Fruit fly (Drosophila melanogaster) whole organism, embryonic: ENCODE data around the gene Obp93a.

ENCODE experiments used
- Awh ChIP-seq: fragments of 200-800 bp; sonication (Bioruptor generic); IDR thresholded peaks from 2 replicates; pipeline ENCODE4, ENCODE4 v1.3.6; 2022; ENCODE audit warnings: missing biosample characterization, missing genetic modification characterization
- Bgb ChIP-seq: fragments of 200-800 bp; sonication (Bioruptor generic); IDR thresholded peaks from 2 replicates; pipeline ENCODE4 v1.3.6; 2022; ENCODE audit warnings: missing biosample characterization, missing genetic modification characterization; ENCODE audit not compliant: partially characterized antibody
- Bteb2 ChIP-seq: fragments of 200-800 bp; sonication (Bioruptor generic); optimal IDR thresholded peaks from 2 replicates; lab custom pipeline; 2016; ENCODE audit warnings: missing biosample characterization, missing genetic modification characterization
- CG12744 ChIP-seq: fragments of 200-800 bp; sonication (Bioruptor generic); optimal IDR thresholded peaks from 2 replicates; lab custom pipeline; 2016; ENCODE audit warnings: missing biosample characterization, missing genetic modification characterization
- CG14050 ChIP-seq: fragments of 200-800 bp; sonication (Bioruptor generic); IDR thresholded peaks from 3 replicates; pipeline ENCODE4 v1.3.6; 2022; ENCODE audit warnings: missing biosample characterization, missing genetic modification characterization
- CG14965 ChIP-seq: fragments of 200-800 bp; sonication (Bioruptor generic); optimal IDR thresholded peaks from 2 replicates; lab custom pipeline; 2016; ENCODE audit warnings: missing biosample characterization, missing genetic modification characterization, borderline replicate concordance
- CG18262 ChIP-seq: fragments of 200-800 bp; optimal IDR thresholded peaks from 3 replicates; lab custom pipeline; 2019; ENCODE audit warnings: missing biosample characterization, mild to moderate bottlenecking, missing genetic modification characterization, moderate library complexity
- CG18764 ChIP-seq: fragments of 200-800 bp; sonication (Bioruptor generic); optimal IDR thresholded peaks from 3 replicates; lab custom pipeline; 2016; ENCODE audit warnings: missing biosample characterization, missing genetic modification characterization
- CG2129 ChIP-seq: fragments of 200-800 bp; sonication (Bioruptor generic); IDR thresholded peaks from 2 replicates; pipeline ENCODE4 v1.3.6; 2022; ENCODE audit warnings: missing biosample characterization, missing genetic modification characterization; ENCODE audit not compliant: partially characterized antibody
- CG2202 ChIP-seq: fragments of 200-800 bp; sonication (Bioruptor generic); optimal IDR thresholded peaks from 2 replicates; lab custom pipeline; 2018; ENCODE audit warnings: missing biosample characterization, mild to moderate bottlenecking, missing genetic modification characterization
- CG30020 ChIP-seq: fragments of 200-800 bp; optimal IDR thresholded peaks from 2 replicates; lab custom pipeline; 2019; ENCODE audit warnings: missing biosample characterization, mild to moderate bottlenecking, missing genetic modification characterization, moderate library complexity
- CG33557 ChIP-seq: fragments of 200-800 bp; sonication (Bioruptor generic); optimal IDR thresholded peaks from 2 replicates; lab custom pipeline; 2019; ENCODE audit warnings: missing biosample characterization, mild to moderate bottlenecking, missing genetic modification characterization, moderate library complexity
- CG4360 ChIP-seq: fragments of 200-800 bp; sonication (Bioruptor generic); IDR thresholded peaks from 2 replicates; pipeline ENCODE4 v1.3.6; 2022; ENCODE audit warnings: missing biosample characterization, missing genetic modification characterization
- CG4820 ChIP-seq: fragments of 200-800 bp; sonication (Bioruptor generic); optimal IDR thresholded peaks from 3 replicates; lab custom pipeline; 2016; ENCODE audit warnings: missing biosample characterization, missing genetic modification characterization
- CG6272 ChIP-seq: fragments of 200-800 bp; sonication (Bioruptor generic); IDR thresholded peaks from 2 replicates; pipeline ENCODE4 v1.3.6; 2022; ENCODE audit warnings: missing biosample characterization, missing genetic modification characterization
- CG8478 ChIP-seq: fragments of >200 bp; optimal IDR thresholded peaks from 2 replicates; lab custom pipeline; 2018
- CG9932 ChIP-seq: fragments of 200-800 bp; sonication (Bioruptor generic); IDR thresholded peaks from 2 replicates; pipeline ENCODE4 v1.3.6; 2022; ENCODE audit warnings: missing biosample characterization, missing genetic modification characterization
- CrebB ChIP-seq: fragments of 200-800 bp; sonication (Bioruptor generic); optimal IDR thresholded peaks from 3 replicates; lab custom pipeline; 2018; ENCODE audit warnings: missing biosample characterization, mild to moderate bottlenecking, missing genetic modification characterization
- D ChIP-seq, 2 experiments: fragments of 200-800 bp in 1 of 2; fragments of >200 bp in 1 of 2; sonication (Bioruptor generic) in 1 of 2; optimal IDR thresholded peaks; 2 replicates in 1 of 2; 3 replicates in 1 of 2; lab custom pipeline; 2017; ENCODE audit warnings: mild to moderate bottlenecking in 1 of 2, missing biosample characterization in 1 of 2, missing genetic modification characterization in 1 of 2, missing genetic modification reagents in 1 of 2
- Dip2 ChIP-seq: fragments of 200-800 bp; sonication (Bioruptor generic); IDR thresholded peaks from 2 replicates; pipeline ENCODE4 v1.3.6; 2022; ENCODE audit warnings: missing biosample characterization, missing genetic modification characterization
- Drgx ChIP-seq: fragments of 200-800 bp; sonication (Bioruptor generic); IDR thresholded peaks from 2 replicates; pipeline ENCODE4 v1.3.6; 2022; ENCODE audit warnings: missing biosample characterization, missing genetic modification characterization
- Hand ChIP-seq: fragments of 200-800 bp; sonication (Bioruptor generic); optimal IDR thresholded peaks from 2 replicates; lab custom pipeline; 2017; ENCODE audit warnings: mild to moderate bottlenecking, missing biosample characterization, missing genetic modification reagents, missing genetic modification characterization
- HmgZ ChIP-seq: fragments of 200-800 bp; sonication (Bioruptor generic); optimal IDR thresholded peaks from 2 replicates; lab custom pipeline; 2018; ENCODE audit warnings: missing biosample characterization, mild to moderate bottlenecking, missing genetic modification characterization
- Hr51 ChIP-seq, 2 experiments: fragments of 200-800 bp; sonication (Bioruptor generic); optimal IDR thresholded peaks; 2 replicates in 1 of 2; 3 replicates in 1 of 2; lab custom pipeline; 2016 to 2018; ENCODE audit warnings: missing biosample characterization in 2 of 2, missing genetic modification characterization in 2 of 2, mild to moderate bottlenecking in 1 of 2, moderate library complexity in 1 of 2
- NC2β ChIP-seq: fragments of 200-800 bp; sonication (Bioruptor generic); optimal IDR thresholded peaks from 2 replicates; lab custom pipeline; 2016; ENCODE audit warnings: missing biosample characterization, missing genetic modification characterization
- Nf-YC ChIP-seq: fragments of 200-800 bp; optimal IDR thresholded peaks from 3 replicates; lab custom pipeline; 2019; ENCODE audit warnings: missing biosample characterization, mild to moderate bottlenecking, missing genetic modification characterization, moderate library complexity
- Spps ChIP-seq: fragments of 200-800 bp; sonication (Bioruptor generic); optimal IDR thresholded peaks from 2 replicates; lab custom pipeline; 2018; ENCODE audit warnings: missing biosample characterization, mild to moderate bottlenecking, missing genetic modification characterization
- bowl ChIP-seq: fragments of 200-800 bp; sonication (Bioruptor generic); IDR thresholded peaks from 2 replicates; pipeline ENCODE4 v1.3.6; 2022; ENCODE audit warnings: missing biosample characterization, missing genetic modification characterization
- cad ChIP-seq: fragments of >200 bp; optimal IDR thresholded peaks from 2 replicates; lab custom pipeline; 2017; ENCODE audit warnings: missing biosample characterization, missing genetic modification characterization
- caup ChIP-seq: fragments of 200-800 bp; sonication (Bioruptor generic); optimal IDR thresholded peaks from 3 replicates; lab custom pipeline; 2017; ENCODE audit warnings: missing biosample characterization, mild to moderate bottlenecking, missing genetic modification characterization, moderate library complexity; ENCODE audit not compliant: severe bottlenecking
- cg ChIP-seq: fragments of 200-800 bp; sonication (Bioruptor generic); optimal IDR thresholded peaks from 3 replicates; lab custom pipeline; 2019; ENCODE audit warnings: missing biosample characterization, mild to moderate bottlenecking, missing genetic modification characterization, moderate library complexity
- chm ChIP-seq: fragments of 200-800 bp; sonication (Bioruptor generic); IDR thresholded peaks from 2 replicates; pipeline ENCODE4 v1.3.6; 2022; ENCODE audit warnings: missing biosample characterization, missing genetic modification characterization
- da ChIP-seq: fragments of 200-800 bp; sonication (Bioruptor generic); optimal IDR thresholded peaks from 2 replicates; lab custom pipeline; 2016; ENCODE audit warnings: missing biosample characterization, missing genetic modification characterization
- dpn ChIP-seq, 2 experiments: fragments of 200-800 bp; sonication (Bioruptor generic); optimal IDR thresholded peaks; 3 replicates each; lab custom pipeline; 2016; ENCODE audit warnings: missing biosample characterization in 2 of 2, missing genetic modification characterization in 2 of 2
- en ChIP-seq: fragments of 200-800 bp; sonication (Bioruptor generic); optimal IDR thresholded peaks from 2 replicates; lab custom pipeline; 2016; ENCODE audit warnings: missing biosample characterization, missing genetic modification characterization
- grau ChIP-seq: fragments of 200-800 bp; optimal IDR thresholded peaks from 3 replicates; lab custom pipeline; 2019; ENCODE audit warnings: missing biosample characterization, mild to moderate bottlenecking, missing genetic modification characterization, moderate library complexity
- ham ChIP-seq: fragments of 200-800 bp; sonication (Bioruptor generic); IDR thresholded peaks from 2 replicates; pipeline ENCODE4 v1.3.6; 2022; ENCODE audit warnings: missing biosample characterization, missing genetic modification characterization
- insv ChIP-seq, 2 experiments: fragments of 200-800 bp; sonication (Bioruptor generic); optimal IDR thresholded peaks; 3 replicates each; lab custom pipeline; 2016 to 2018; ENCODE audit warnings: missing biosample characterization in 2 of 2, missing genetic modification characterization in 2 of 2
- ken ChIP-seq: fragments of 200-800 bp; sonication (Bioruptor generic); IDR thresholded peaks from 3 replicates; pipeline ENCODE4 v1.3.6; 2022; ENCODE audit warnings: missing biosample characterization, missing genetic modification characterization
- onecut ChIP-seq: fragments of 200-800 bp; sonication (Bioruptor generic); IDR thresholded peaks from 2 replicates; pipeline ENCODE4 v1.3.6; 2022; ENCODE audit warnings: missing biosample characterization, missing genetic modification characterization
- org-1 ChIP-seq: fragments of 200-800 bp; sonication (Bioruptor generic); optimal IDR thresholded peaks from 2 replicates; lab custom pipeline; 2017; ENCODE audit warnings: missing biosample characterization, missing genetic modification characterization
- pan ChIP-seq, 4 experiments: fragments of >200 bp in 3 of 4; fragments of 200-800 bp in 1 of 4; sonication (Bioruptor generic) in 1 of 4; optimal IDR thresholded peaks in 3 of 4; IDR thresholded peaks in 1 of 4; 2 replicates each; pipeline versions ENCODE4 v1.3.6 to Lab custom; 2017 to 2022; ENCODE audit warnings: missing biosample characterization in 2 of 4, missing genetic modification characterization in 2 of 4, mixed read lengths in 1 of 4
- pita ChIP-seq: fragments of 200-800 bp; sonication (Bioruptor generic); optimal IDR thresholded peaks from 2 replicates; lab custom pipeline; 2017; ENCODE audit warnings: missing biosample characterization, mild to moderate bottlenecking, missing genetic modification characterization
- psq ChIP-seq: fragments of 200-800 bp; sonication (Bioruptor generic); optimal IDR thresholded peaks from 2 replicates; lab custom pipeline; 2017; ENCODE audit warnings: missing biosample characterization, missing genetic modification characterization
- row ChIP-seq: fragments of 200-800 bp; sonication (Bioruptor generic); IDR thresholded peaks from 3 replicates; pipeline ENCODE4 v1.3.6; 2022; ENCODE audit warnings: missing biosample characterization, missing genetic modification characterization
- stwl ChIP-seq: fragments of 200-800 bp; sonication (Bioruptor generic); optimal IDR thresholded peaks from 3 replicates; lab custom pipeline; 2018; ENCODE audit warnings: missing biosample characterization, mild to moderate bottlenecking, missing genetic modification characterization, moderate library complexity
- tll ChIP-seq, 2 experiments: fragments of 200-800 bp in 1 of 2; fragments of >200 bp in 1 of 2; sonication (Bioruptor generic) in 1 of 2; optimal IDR thresholded peaks; 2 replicates each; lab custom pipeline; 2017 to 2019; ENCODE audit warnings: missing biosample characterization in 2 of 2, missing genetic modification characterization in 2 of 2, mild to moderate bottlenecking in 1 of 2, moderate library complexity in 1 of 2
- ttk ChIP-seq: fragments of 200-800 bp; sonication (Bioruptor generic); IDR thresholded peaks from 2 replicates; pipeline ENCODE4 v2.1.2; 2022; ENCODE audit warnings: missing biosample characterization, missing genetic modification characterization
- usp ChIP-seq: fragments of >200 bp; optimal IDR thresholded peaks from 2 replicates; lab custom pipeline; 2017; ENCODE audit warnings: missing biosample characterization, missing genetic modification characterization
- wek ChIP-seq: fragments of 200-800 bp; sonication (Bioruptor generic); optimal IDR thresholded peaks from 3 replicates; lab custom pipeline; 2018; ENCODE audit warnings: missing biosample characterization, mild to moderate bottlenecking, missing genetic modification characterization, moderate library complexity
- zen ChIP-seq: fragments of 200-800 bp; sonication (Bioruptor generic); optimal IDR thresholded peaks from 3 replicates; lab custom pipeline; 2018; ENCODE audit warnings: missing biosample characterization, mild to moderate bottlenecking, missing genetic modification characterization, moderate library complexity

The Obp93a gene

DNA sequence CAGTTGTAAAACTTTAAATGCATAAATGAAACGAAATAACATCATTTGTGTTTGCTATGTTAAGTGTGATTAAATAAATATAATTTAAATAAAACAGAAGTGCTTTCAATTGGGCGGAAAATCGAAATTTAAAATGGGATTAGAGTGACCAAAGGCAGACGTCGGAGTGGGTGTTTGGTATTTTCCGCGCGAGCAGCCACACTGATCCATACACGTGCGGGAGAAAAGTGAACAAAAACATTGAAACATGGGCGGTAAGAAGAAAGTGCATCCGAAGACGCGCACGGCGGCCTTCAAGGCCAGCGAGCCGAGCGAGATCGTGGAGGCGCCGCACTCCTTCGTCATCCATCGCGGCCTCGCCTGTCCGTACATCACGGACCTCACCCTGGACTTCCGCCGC is 13.5 kb downstream of the Obp93a start, which contains the start of gene ppan (continued):
- peak; percentile 23 for TF ChIP-seq HmgZ (tag; lab: Kevin White, UChicago)
- TF ChIP-seq chm (GFP tag; lab: Robert Waterston, UW) = no peak
- peak; percentile 10 for TF ChIP-seq CG30020
- TF ChIP-seq CG8478 (lab: Kevin White, UChicago) = no peak
- no peak for TF ChIP-seq CG14050 (GFP tag; lab: Robert Waterston, UW)
- TF ChIP-seq ken (GFP tag; lab: Robert Waterston, UW) = no peak
- TF ChIP-seq en = no peak
- no peak for TF ChIP-seq pita (GFP tag; lab: Kevin White, UChicago)
- TF ChIP-seq Awh (GFP tag; lab: Robert Waterston, UW) = no peak
- peak; percentile 53 for TF ChIP-seq Bgb (GFP tag; lab: Robert Waterston, UW)
- no peak for TF ChIP-seq Hand (GFP tag; lab: Kevin White, UChicago)
- no peak for TF ChIP-seq CG2202 (tag; lab: Kevin White, UChicago)
- TF ChIP-seq CG4820 (GFP tag; lab: Kevin White, UChicago) = no peak
- TF ChIP-seq CG4360 (GFP tag; lab: Robert Waterston, UW) = no peak
- no peak for TF ChIP-seq dpn (GFP tag; optimal IDR thresholded peaks at IDR 0.05; lab: Kevin White, UChicago)
- no peak for TF ChIP-seq org-1 (GFP tag; lab: Kevin White, UChicago)
- no peak for TF ChIP-seq caup (GFP tag; lab: Kevin White, UChicago)
- no peak for TF ChIP-seq onecut (GFP tag; lab: Robert Waterston, UW)
- no peak for TF ChIP-seq CG14965
- no peak for TF ChIP-seq CG18764 (GFP tag; lab: Kevin White, UChicago)
- TF ChIP-seq Nf-YC (tag; lab: Kevin White, UChicago) = no peak
- no peak for TF ChIP-seq usp (GFP tag; lab: Kevin White, UChicago)
- no peak for TF ChIP-seq ttk (GFP tag; lab: Robert Waterston, UW)
- no peak for TF ChIP-seq tll (GFP tag; optimal IDR thresholded peaks at IDR 0.05; lab: Kevin White, UChicago)
- TF ChIP-seq CrebB (tag; lab: Kevin White, UChicago) = no peak
- no peak for TF ChIP-seq Dip2 (GFP tag; lab: Robert Waterston, UW)
- no peak for TF ChIP-seq CG18262 (tag; lab: Kevin White, UChicago)
- no peak for TF ChIP-seq psq (GFP tag; lab: Kevin White, UChicago)
- no peak for TF ChIP-seq grau (tag; lab: Kevin White, UChicago)
- TF ChIP-seq bowl = no peak
- no peak for TF ChIP-seq zen (tag; lab: Kevin White, UChicago)
- TF ChIP-seq CG9932 (GFP tag; lab: Robert Waterston, UW) = no peak
- no peak for TF ChIP-seq CG2129
- TF ChIP-seq da (GFP tag; lab: Kevin White, UChicago) = no peak
- TF ChIP-seq cad (GFP tag; lab: Kevin White, UChicago) = no peak
- TF ChIP-seq stwl (tag; lab: Kevin White, UChicago) = peak; percentile 75
- TF ChIP-seq insv (GFP tag; optimal IDR thresholded peaks at IDR 0.05; lab: Kevin White, UChicago) = no peak
- no peak for TF ChIP-seq Bteb2 (GFP tag; lab: Kevin White, UChicago)
- TF ChIP-seq D (optimal IDR thresholded peaks at IDR 0.05; lab: Kevin White, UChicago) = no peak
- no peak for TF ChIP-seq D (GFP tag; optimal IDR thresholded peaks at IDR 0.05; lab: Kevin White, UChicago)
- no peak; the same call in 2 of the 3 replicates for TF ChIP-seq row (GFP tag; lab: Robert Waterston, UW)
- no peak for TF ChIP-seq pan (optimal IDR thresholded peaks at IDR 0.05; lab: Kevin White, UChicago)
- no peak for TF ChIP-seq pan (GFP tag; optimal IDR thresholded peaks at IDR 0.05 in 1 of 2, IDR thresholded peaks at IDR 0.05 in 1 of 2)
- no peak for TF ChIP-seq ham
- no peak for TF ChIP-seq Drgx (GFP tag; lab: Robert Waterston, UW)
- no peak for TF ChIP-seq cg (GFP tag; lab: Kevin White, UChicago)
- TF ChIP-seq Hr51 (GFP tag; optimal IDR thresholded peaks at IDR 0.05; lab: Kevin White, UChicago) = no peak
- no peak for TF ChIP-seq CG33557 (GFP tag; lab: Kevin White, UChicago)
- no peak for TF ChIP-seq Spps
- TF ChIP-seq CG12744 (GFP tag; lab: Kevin White, UChicago) = no peak
- TF ChIP-seq wek (GFP tag; lab: Kevin White, UChicago) = no peak
- no peak for TF ChIP-seq CG6272 (GFP tag; lab: Robert Waterston, UW)
- peak; percentile 2 for TF ChIP-seq NC2β
